Worm (Caenorhabditis elegans) whole organism, L4 larva: Measurements from ENCODE around the gene cyk-4.

ENCODE experiments used
- F10B5.3 ChIP-seq: sonication (generic microtip); optimal IDR thresholded peaks from 2 replicates; lab custom pipeline; 2016; ENCODE audit warnings: mild to moderate bottlenecking, missing genetic modification characterization, missing compliant biosample characterization
- F26F4.8 ChIP-seq: fragments of 200-800 bp; sonication (Bioruptor generic); conservative IDR thresholded peaks from 2 replicates; pipeline ENCODE4 v1.3.6; 2022; ENCODE audit warnings: missing genetic modification characterization, missing compliant biosample characterization
- F37D6.2 ChIP-seq: sonication (generic microtip); optimal IDR thresholded peaks from 2 replicates; lab custom pipeline; 2016; ENCODE audit warnings: mild to moderate bottlenecking, missing genetic modification characterization, missing compliant biosample characterization
- Y105C5A.15 ChIP-seq: fragments of 200-800 bp; sonication (Bioruptor generic); IDR thresholded peaks from 2 replicates; pipeline ENCODE4 v1.3.6; 2022; ENCODE audit warnings: missing genetic modification characterization, missing compliant biosample characterization
- aha-1 ChIP-seq: fragments of 150-350 bp; peaks from one replicate; lab custom pipeline; 2014; ENCODE audit warnings: missing biosample characterization, missing genetic modification characterization
- aly-2 ChIP-seq: sonication (generic microtip); optimal IDR thresholded peaks from 2 replicates; lab custom pipeline; 2018; ENCODE audit warnings: missing biosample characterization, missing genetic modification characterization
- ceh-28 ChIP-seq: fragments of 150-350 bp; optimal IDR thresholded peaks from 2 replicates; lab custom pipeline; 2014; ENCODE audit warnings: missing biosample characterization, missing genetic modification reagents, missing genetic modification characterization
- ceh-32 ChIP-seq: sonication (generic microtip); optimal IDR thresholded peaks from 2 replicates; lab custom pipeline; 2016; ENCODE audit warnings: mild to moderate bottlenecking, missing genetic modification characterization, missing compliant biosample characterization; ENCODE audit not compliant: poor library complexity
- ceh-44 ChIP-seq: fragments of 200-800 bp; sonication (Bioruptor generic); IDR thresholded peaks from 2 replicates; pipeline ENCODE4 v1.3.6; 2022; ENCODE audit warnings: missing genetic modification reagents, missing genetic modification characterization, missing compliant biosample characterization
- ceh-62 ChIP-seq: sonication (generic microtip); optimal IDR thresholded peaks from 2 replicates; lab custom pipeline; 2017; ENCODE audit warnings: missing biosample characterization, missing genetic modification characterization
- ceh-82 ChIP-seq: sonication (generic microtip); optimal IDR thresholded peaks from 2 replicates; lab custom pipeline; 2017; ENCODE audit warnings: missing biosample characterization, missing genetic modification characterization
- ces-1 ChIP-seq: fragments of 150-350 bp; sonication (generic microtip); optimal IDR thresholded peaks from 4 replicates; lab custom pipeline; 2014; ENCODE audit warnings: missing biosample characterization, missing genetic modification reagents, missing genetic modification characterization
- daf-16 ChIP-seq, 3 experiments: sonication (generic microtip); optimal IDR thresholded peaks; 2 replicates each; lab custom pipeline; 2016 to 2017; ENCODE audit warnings: missing genetic modification characterization in 3 of 3, missing genetic modification reagents in 3 of 3, mild to moderate bottlenecking in 2 of 3, missing compliant biosample characterization in 2 of 3, missing biosample characterization in 1 of 3, moderate library complexity in 1 of 3
- daf-8 ChIP-seq: fragments of 200-800 bp; sonication (Bioruptor generic); IDR thresholded peaks from 2 replicates; pipeline ENCODE4 v1.3.6; 2022; ENCODE audit warnings: missing genetic modification characterization, missing compliant biosample characterization
- dmd-8 ChIP-seq: fragments of 200-800 bp; sonication (Bioruptor generic); IDR thresholded peaks from 2 replicates; pipeline ENCODE4 v1.3.6; 2022; ENCODE audit warnings: missing genetic modification characterization, missing compliant biosample characterization
- dpl-1 ChIP-seq: fragments of 150-350 bp; optimal IDR thresholded peaks from 2 replicates; lab custom pipeline; 2014; ENCODE audit warnings: missing biosample characterization, missing genetic modification reagents, missing genetic modification characterization
- dve-1 ChIP-seq: sonication (generic microtip); optimal IDR thresholded peaks from 2 replicates; lab custom pipeline; 2017; ENCODE audit warnings: antibody characterized with exemption, mild to moderate bottlenecking, missing genetic modification characterization, missing compliant biosample characterization; ENCODE audit not compliant: insufficient read depth
- fkh-10 ChIP-seq: fragments of 150-350 bp; optimal IDR thresholded peaks from 2 replicates; lab custom pipeline; 2014; ENCODE audit warnings: missing biosample characterization, missing genetic modification reagents, missing genetic modification characterization
- fos-1 ChIP-seq: fragments of 150-350 bp; optimal IDR thresholded peaks from 2 replicates; lab custom pipeline; 2014; ENCODE audit warnings: missing biosample characterization, missing genetic modification characterization
- hlh-11 ChIP-seq: fragments of 200-800 bp; sonication (Bioruptor generic); optimal IDR thresholded peaks from 2 replicates; lab custom pipeline; 2018; ENCODE audit warnings: mild to moderate bottlenecking, missing genetic modification characterization, missing compliant biosample characterization
- hlh-30 ChIP-seq: sonication (generic microtip); optimal IDR thresholded peaks from 2 replicates; lab custom pipeline; 2017; ENCODE audit warnings: antibody characterized with exemption, mild to moderate bottlenecking, missing genetic modification characterization, missing compliant biosample characterization; ENCODE audit not compliant: insufficient read depth
- lim-7 ChIP-seq: fragments of 200-800 bp; sonication (Bioruptor generic); IDR thresholded peaks from 2 replicates; pipeline ENCODE4 v1.3.6; 2022; ENCODE audit warnings: missing genetic modification characterization, missing compliant biosample characterization
- lin-1 ChIP-seq: fragments of 200-800 bp; sonication (Bioruptor generic); IDR thresholded peaks from 2 replicates; pipeline ENCODE4 v1.3.6; 2022; ENCODE audit warnings: missing genetic modification reagents, missing genetic modification characterization, missing compliant biosample characterization
- lin-13 ChIP-seq: fragments of 150-350 bp; optimal IDR thresholded peaks from 2 replicates; lab custom pipeline; 2014; ENCODE audit warnings: missing biosample characterization, missing genetic modification reagents, missing genetic modification characterization
- lin-15B ChIP-seq: fragments of 150-350 bp; sonication (generic microtip); optimal IDR thresholded peaks from 3 replicates; lab custom pipeline; 2014; ENCODE audit warnings: missing biosample characterization, missing genetic modification characterization
- lsy-2 ChIP-seq, 2 experiments: fragments of 150-350 bp in 1 of 2; sonication (generic microtip) in 1 of 2; optimal IDR thresholded peaks; 2 replicates each; lab custom pipeline; 2014 to 2017; ENCODE audit warnings: missing biosample characterization in 2 of 2, missing genetic modification characterization in 2 of 2
- mep-1 ChIP-seq: fragments of 150-350 bp; sonication (generic microtip); optimal IDR thresholded peaks from 3 replicates; lab custom pipeline; 2014; ENCODE audit warnings: missing biosample characterization, missing genetic modification characterization
- mes-2 ChIP-seq: sonication (generic microtip); optimal IDR thresholded peaks from 2 replicates; lab custom pipeline; 2016; ENCODE audit warnings: missing genotype, mild to moderate bottlenecking, missing genetic modification characterization, missing compliant biosample characterization; ENCODE audit not compliant: poor library complexity, severe bottlenecking
- nhr-111 ChIP-seq: fragments of 200-800 bp; sonication (Bioruptor generic); optimal IDR thresholded peaks from 2 replicates; lab custom pipeline; 2018; ENCODE audit warnings: mild to moderate bottlenecking, missing genetic modification characterization, missing compliant biosample characterization
- nhr-25 ChIP-seq: sonication (generic microtip); optimal IDR thresholded peaks from 2 replicates; lab custom pipeline; 2017; ENCODE audit warnings: missing genetic modification characterization, mild to moderate bottlenecking, missing compliant biosample characterization, antibody characterized with exemption, moderate library complexity, borderline replicate concordance; ENCODE audit not compliant: insufficient read depth
- nhr-28 ChIP-seq: fragments of 150-350 bp; optimal IDR thresholded peaks from 2 replicates; lab custom pipeline; 2014; ENCODE audit warnings: missing biosample characterization, missing genetic modification characterization
- nhr-41 ChIP-seq: fragments of 200-800 bp; sonication (Bioruptor generic); IDR thresholded peaks from 2 replicates; pipeline ENCODE4 v1.3.6; 2022; ENCODE audit warnings: missing genetic modification reagents, missing genetic modification characterization, missing compliant biosample characterization
- nhr-42 ChIP-seq: fragments of 200-800 bp; sonication (Bioruptor generic); IDR thresholded peaks from 2 replicates; pipeline ENCODE4 v1.3.6; 2022; ENCODE audit warnings: missing genetic modification characterization, missing compliant biosample characterization
- nhr-77 ChIP-seq: fragments of 150-350 bp; optimal IDR thresholded peaks from 2 replicates; lab custom pipeline; 2014; ENCODE audit warnings: missing biosample characterization, missing genetic modification characterization
- php-3 ChIP-seq: fragments of 200-800 bp; sonication (Bioruptor generic); IDR thresholded peaks from 2 replicates; pipeline ENCODE4 v1.3.6; 2022; ENCODE audit warnings: missing genetic modification reagents, missing genetic modification characterization, missing compliant biosample characterization
- pqm-1 ChIP-seq: sonication (generic microtip); optimal IDR thresholded peaks from 2 replicates; lab custom pipeline; 2017; ENCODE audit warnings: missing biosample characterization, missing genetic modification characterization
- skn-1 ChIP-seq: fragments of 150-350 bp; optimal IDR thresholded peaks from 2 replicates; lab custom pipeline; 2014; ENCODE audit warnings: missing biosample characterization, missing genetic modification characterization
- snpc-1.2 ChIP-seq: fragments of 200-800 bp; sonication (Bioruptor generic); IDR thresholded peaks from 2 replicates; pipeline ENCODE4 v1.3.6; 2022; ENCODE audit warnings: missing genetic modification reagents, missing genetic modification characterization, missing compliant biosample characterization
- spr-1 ChIP-seq: sonication (generic microtip); optimal IDR thresholded peaks from 2 replicates; lab custom pipeline; 2016; ENCODE audit warnings: mild to moderate bottlenecking, missing genetic modification characterization, missing compliant biosample characterization
- tag-97 ChIP-seq: fragments of 200-800 bp; sonication (Bioruptor generic); IDR thresholded peaks from 2 replicates; pipeline ENCODE4 v1.3.6; 2022; ENCODE audit warnings: missing genetic modification characterization, missing compliant biosample characterization

Gene cyk-4

DNA sequence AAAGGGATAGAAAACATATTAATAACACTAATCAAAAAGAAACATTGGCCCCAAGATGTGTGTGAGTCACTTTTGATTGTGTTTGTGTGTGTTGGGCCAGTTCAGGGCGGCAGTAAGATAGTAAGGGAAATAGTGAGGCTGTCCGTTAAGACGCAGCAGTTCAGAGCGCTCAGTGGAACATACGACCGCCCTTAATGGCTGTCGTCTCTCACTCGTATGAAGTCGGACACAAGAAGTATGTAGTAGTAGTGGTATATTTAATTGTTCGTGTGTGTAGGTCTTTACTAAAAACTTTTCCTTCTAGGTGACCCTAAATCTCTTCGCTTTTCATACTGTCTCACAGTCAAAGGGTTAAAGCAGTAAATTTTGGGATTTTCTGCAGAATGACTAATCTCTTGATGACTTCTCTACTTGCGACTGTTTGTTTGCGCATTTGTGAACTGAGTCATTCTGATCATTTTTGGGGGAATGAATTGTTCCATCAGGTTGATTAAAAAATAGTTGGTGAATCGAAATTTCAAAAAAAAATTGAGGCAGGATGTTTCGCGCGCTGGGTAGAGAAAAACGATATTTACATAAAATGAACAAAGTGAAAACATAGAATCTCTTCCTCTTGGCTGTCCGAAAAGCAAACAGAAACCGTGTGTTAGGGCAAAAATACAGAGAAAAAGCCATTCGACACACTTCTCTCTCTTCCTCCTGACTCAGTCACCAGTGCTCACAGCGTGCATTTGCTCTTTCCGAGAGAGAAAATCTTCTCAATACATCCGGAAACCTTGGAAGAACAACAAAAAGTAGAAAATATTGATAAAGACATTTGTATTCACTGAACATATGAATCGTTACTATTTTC lies 7.5 kb downstream of the cyk-4 start (continued):
- peak; percentile 98 for TF ChIP-seq aha-1 (tag; lab: Kevin White, UChicago)
- TF ChIP-seq, all 104 proteins: peak for 28

ce11 chrIII:13762046-13762445 lies 9.0 kb downstream of the cyk-4 start, which contains the start of gene dbn-1:
Gene dbn-1 (minus strand): TSS chrIII:13762069.
- TF ChIP-seq skn-1 (tag; lab: Kevin White, UChicago) (no peak), nhr-42 (GFP tag; lab: Robert Waterston, UW) (no peak), spr-1 (tag; lab: Kevin White, UChicago) (no peak), lim-7 (GFP tag; lab: Robert Waterston, UW) (no peak), pqm-1 (tag; lab: Kevin White, UChicago) (peak; percentile 77), lin-1 (GFP tag; lab: Robert Waterston, UW) (no peak), Y105C5A.15 (GFP tag; lab: Robert Waterston, UW) (no peak), lin-13 (GFP tag; lab: Kevin White, UChicago) (no peak), F10B5.3 (tag; lab: Kevin White, UChicago) (no peak), ceh-62 (no peak), aha-1 (tag; lab: Kevin White, UChicago) (peak; percentile 91), fkh-10 (GFP tag; lab: Kevin White, UChicago) (no peak), mep-1 (peak; percentile 37), nhr-77 (peak; percentile 8), nhr-41 (GFP tag; lab: Robert Waterston, UW) (no peak), lsy-2 (tag; optimal IDR thresholded peaks at IDR 0.05; lab: Kevin White, UChicago) (peak in 1 of 2 experiments; percentile 37), mes-2 (tag; lab: Kevin White, UChicago) (no peak), F37D6.2 (tag; lab: Kevin White, UChicago) (no peak), daf-8 (GFP tag; lab: Robert Waterston, UW) (no peak), dpl-1 (GFP tag; lab: Kevin White, UChicago) (no peak), nhr-25 (tag; lab: Kevin White, UChicago) (no peak), aly-2 (tag; lab: Kevin White, UChicago) (no peak), snpc-1.2 (GFP tag; lab: Robert Waterston, UW) (no peak), nhr-28 (peak; percentile 70), tag-97 (no peak), dve-1 (tag; lab: Kevin White, UChicago) (peak; percentile 61), nhr-111 (GFP tag; lab: Kevin White, UChicago) (no peak), dmd-8 (GFP tag; lab: Robert Waterston, UW) (no peak), hlh-11 (peak; percentile 56), ceh-32 (tag; lab: Kevin White, UChicago) (no peak), fos-1 (tag; lab: Kevin White, UChicago) (no peak), php-3 (GFP tag; lab: Robert Waterston, UW) (0 out of 2 replicates have a peak, but pooled peaks have one; percentile 50), F26F4.8 (GFP tag; lab: Robert Waterston, UW) (no peak), daf-16 (GFP tag; optimal IDR thresholded peaks at IDR 0.05; lab: Kevin White, UChicago) (no peak), daf-16 (tag; optimal IDR thresholded peaks at IDR 0.05; lab: Kevin White, UChicago) (peak; percentile 45), ceh-28 (no peak), ceh-82 (tag; lab: Kevin White, UChicago) (no peak), ceh-44 (GFP tag; lab: Robert Waterston, UW) (no peak), lin-15B (tag; lab: Kevin White, UChicago) (no peak), hlh-30 (tag; lab: Kevin White, UChicago) (peak; percentile 58), ces-1 (GFP tag; lab: Kevin White, UChicago) (no peak)
